Worm (Caenorhabditis elegans): ENCODE measurements around the gene fbxb-5.

DNA sequence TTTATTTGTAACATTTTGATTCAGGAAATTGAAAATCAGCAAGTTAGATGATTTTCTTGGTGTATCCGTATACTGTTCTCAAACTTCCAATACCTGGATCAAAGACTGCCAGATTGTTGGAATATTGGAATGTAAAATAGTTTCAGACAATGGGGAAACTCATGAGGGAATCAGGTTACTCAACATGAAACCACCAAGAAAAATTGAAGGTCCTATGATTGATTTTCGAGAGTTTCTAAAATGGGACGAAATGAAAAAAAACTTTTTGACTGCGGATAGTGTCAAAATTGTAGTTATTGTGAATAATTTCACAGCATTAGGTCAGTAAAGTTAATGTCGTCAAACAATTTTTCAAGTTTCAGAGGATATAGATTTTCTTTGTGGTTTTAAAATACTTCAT, 49.5 kb upstream of the fbxb-5 start, which contains the start of gene math-3:
- TF ChIP-seq elt-2 (tag; optimal IDR thresholded peaks at IDR 0.05) = no peak
- TF ChIP-seq fkh-6 (tag; optimal IDR thresholded peaks at IDR 0.05) = no peak
- TF ChIP-seq pqm-1 (tag; optimal IDR thresholded peaks at IDR 0.05) = no peak
- TF ChIP-seq dmd-4 (tag; optimal IDR thresholded peaks at IDR 0.05; ENCODE audit: borderline replicate concordance) = no peak
- TF ChIP-seq nhr-11 (tag; optimal IDR thresholded peaks at IDR 0.05) = no peak
- no peak for TF ChIP-seq unc-55 (GFP tag; optimal IDR thresholded peaks at IDR 0.05)
- no peak for TF ChIP-seq pag-3 (tag; optimal IDR thresholded peaks at IDR 0.05; ENCODE audit: borderline replicate concordance)
- TF ChIP-seq ama-1 (optimal IDR thresholded peaks at IDR 0.05) = no peak
